Worm (Caenorhabditis elegans) whole organism, young adult: Measurements from ENCODE around the gene mlt-3.

Experiments
- lin-26 ChIP-seq: fragments of 200-800 bp; sonication (Bioruptor generic); IDR thresholded peaks from 2 replicates; pipeline ENCODE4 v1.3.6; 2022; ENCODE audit warnings: missing genetic modification reagents, missing genetic modification characterization, missing compliant biosample characterization
- pha-4 ChIP-seq: fragments of 150-350 bp; sonication (generic microtip); optimal IDR thresholded peaks from 2 replicates; lab custom pipeline; 2014; ENCODE audit warnings: missing biosample characterization, missing genetic modification reagents, missing genetic modification characterization

- TF ChIP-seq pha-4 (tag; lab: Kevin White, UChicago): no peak
- no peak for TF ChIP-seq lin-26 (GFP tag; lab: Robert Waterston, UW)
These were observed 9.8 kb downstream of the mlt-3 start for ce11 chrIV:12217142-12217541.
